Fruit fly (Drosophila melanogaster) whole organism, embryonic: ENCODE results near the gene CG16959.

ENCODE experiments used
- BEAF-32 ChIP-seq: fragments of 200-800 bp; sonication (Bioruptor generic); optimal IDR thresholded peaks from 3 replicates; lab custom pipeline; 2017; ENCODE audit warnings: missing biosample characterization, missing genetic modification characterization, mild to moderate bottlenecking, moderate library complexity, missing genetic modification reagents
- CG10274 ChIP-seq: fragments of 200-800 bp; sonication (Bioruptor generic); optimal IDR thresholded peaks from 3 replicates; lab custom pipeline; 2017; ENCODE audit warnings: missing biosample characterization, mild to moderate bottlenecking, missing genetic modification characterization
- CG10565 ChIP-seq: fragments of 200-800 bp; sonication (Bioruptor generic); optimal IDR thresholded peaks from 3 replicates; lab custom pipeline; 2016; ENCODE audit warnings: missing biosample characterization, mild to moderate bottlenecking, missing genetic modification characterization
- CG10959 ChIP-seq: fragments of 200-800 bp; sonication (Bioruptor generic); IDR thresholded peaks from 2 replicates; pipeline ENCODE4 v1.3.6; 2022; ENCODE audit warnings: missing biosample characterization, missing genetic modification characterization
- CG12104 ChIP-seq: fragments of 200-800 bp; sonication (Bioruptor generic); optimal IDR thresholded peaks from 3 replicates; lab custom pipeline; 2016; ENCODE audit warnings: missing biosample characterization, missing genetic modification characterization
- CG12659 ChIP-seq: fragments of 200-800 bp; sonication (Bioruptor generic); optimal IDR thresholded peaks from 3 replicates; lab custom pipeline; 2017; ENCODE audit warnings: mild to moderate bottlenecking, missing biosample characterization, missing genetic modification reagents, missing genetic modification characterization
- CG13296 ChIP-seq: fragments of 200-800 bp; sonication (Bioruptor generic); optimal IDR thresholded peaks from 3 replicates; lab custom pipeline; 2018; ENCODE audit warnings: missing biosample characterization, mild to moderate bottlenecking, missing genetic modification characterization
- CG17186 ChIP-seq: fragments of 200-800 bp; sonication (Bioruptor generic); optimal IDR thresholded peaks from 3 replicates; lab custom pipeline; 2017; ENCODE audit warnings: missing biosample characterization, missing genetic modification reagents, missing genetic modification characterization
- CG17361 ChIP-seq: fragments of 200-800 bp; sonication (Bioruptor generic); IDR thresholded peaks from 3 replicates; pipeline ENCODE4 v1.3.6; 2022; ENCODE audit warnings: missing biosample characterization, missing genetic modification characterization
- CG1832 ChIP-seq: fragments of 200-800 bp; sonication (Bioruptor generic); optimal IDR thresholded peaks from 2 replicates; lab custom pipeline; 2017; ENCODE audit warnings: missing biosample characterization, mild to moderate bottlenecking, missing genetic modification characterization, inconsistent platforms
- CG2202 ChIP-seq: fragments of 200-800 bp; sonication (Bioruptor generic); optimal IDR thresholded peaks from 2 replicates; lab custom pipeline; 2018; ENCODE audit warnings: missing biosample characterization, mild to moderate bottlenecking, missing genetic modification characterization
- CG34376 ChIP-seq: fragments of 200-800 bp; sonication (Bioruptor generic); optimal IDR thresholded peaks from 2 replicates; lab custom pipeline; 2018; ENCODE audit warnings: missing biosample characterization, mild to moderate bottlenecking, missing genetic modification characterization
- CG4282 ChIP-seq: fragments of 200-800 bp; sonication (Bioruptor generic); optimal IDR thresholded peaks from 2 replicates; lab custom pipeline; 2016; ENCODE audit warnings: missing biosample characterization, missing genetic modification characterization
- CG4404 ChIP-seq: fragments of 200-800 bp; sonication (Bioruptor generic); IDR thresholded peaks from 2 replicates; pipeline ENCODE4 v1.3.6; 2022; ENCODE audit warnings: missing biosample characterization, missing genetic modification characterization
- CG7987 ChIP-seq: fragments of 200-800 bp; sonication (Bioruptor generic); optimal IDR thresholded peaks from 2 replicates; lab custom pipeline; 2018; ENCODE audit warnings: missing biosample characterization, mild to moderate bottlenecking, missing genetic modification characterization, moderate library complexity
- CG8359 ChIP-seq: fragments of 200-800 bp; sonication (Bioruptor generic); optimal IDR thresholded peaks from 2 replicates; lab custom pipeline; 2017; ENCODE audit warnings: missing biosample characterization, mild to moderate bottlenecking, missing genetic modification characterization, borderline replicate concordance
- CG8924 ChIP-seq: fragments of 200-800 bp; optimal IDR thresholded peaks from 3 replicates; lab custom pipeline; 2019; ENCODE audit warnings: missing biosample characterization, mild to moderate bottlenecking, missing genetic modification characterization, moderate library complexity
- E2f1 ChIP-seq: fragments of 200-800 bp; sonication (Bioruptor generic); IDR thresholded peaks from 2 replicates; pipeline ENCODE4 v1.3.6; 2022; ENCODE audit warnings: missing biosample characterization, missing genetic modification characterization
- Eip74EF ChIP-seq, 2 experiments: fragments of 200-800 bp in 1 of 2; fragments of >200 bp in 1 of 2; sonication (Bioruptor generic) in 1 of 2; optimal IDR thresholded peaks; 2 replicates each; lab custom pipeline; 2017 to 2019; ENCODE audit warnings: missing biosample characterization in 2 of 2, missing genetic modification characterization in 2 of 2, mild to moderate bottlenecking in 1 of 2, moderate library complexity in 1 of 2
- Hmr ChIP-seq: fragments of 200-800 bp; sonication (Bioruptor generic); optimal IDR thresholded peaks from 3 replicates; lab custom pipeline; 2017; ENCODE audit warnings: mild to moderate bottlenecking, missing biosample characterization, missing genetic modification reagents, missing genetic modification characterization
- Hr51 ChIP-seq, 2 experiments: fragments of 200-800 bp; sonication (Bioruptor generic); optimal IDR thresholded peaks; 2 replicates in 1 of 2; 3 replicates in 1 of 2; lab custom pipeline; 2016 to 2018; ENCODE audit warnings: missing biosample characterization in 2 of 2, missing genetic modification characterization in 2 of 2, mild to moderate bottlenecking in 1 of 2, moderate library complexity in 1 of 2
- Lpt ChIP-seq: fragments of >200 bp; optimal IDR thresholded peaks from 2 replicates; lab custom pipeline; 2018; ENCODE audit warnings: missing biosample characterization, missing genetic modification characterization
- MTF-1 ChIP-seq: fragments of 200-800 bp; sonication (Bioruptor generic); optimal IDR thresholded peaks from 2 replicates; lab custom pipeline; 2018; ENCODE audit warnings: missing biosample characterization, mild to moderate bottlenecking, missing genetic modification characterization, borderline replicate concordance
- Neu2 ChIP-seq: fragments of 200-800 bp; sonication (Bioruptor generic); optimal IDR thresholded peaks from 3 replicates; lab custom pipeline; 2016; ENCODE audit warnings: missing biosample characterization, missing genetic modification characterization, borderline replicate concordance
- Pdp1 ChIP-seq, 2 experiments: fragments of 200-800 bp; sonication (Bioruptor generic); optimal IDR thresholded peaks; 3 replicates each; lab custom pipeline; 2016; ENCODE audit warnings: missing biosample characterization in 2 of 2, missing genetic modification characterization in 2 of 2, mild to moderate bottlenecking in 1 of 2, moderate library complexity in 1 of 2
- Rx ChIP-seq: fragments of 200-800 bp; sonication (Bioruptor generic); IDR thresholded peaks from 2 replicates; pipeline ENCODE4 v1.3.6; 2022; ENCODE audit warnings: missing biosample characterization, missing genetic modification characterization
- Tbp ChIP-seq: fragments of >200 bp; optimal IDR thresholded peaks from 2 replicates; lab custom pipeline; 2018; ENCODE audit warnings: missing biosample characterization, missing genetic modification characterization
- Vsx1 ChIP-seq: fragments of 200-800 bp; sonication (Bioruptor generic); optimal IDR thresholded peaks from 2 replicates; lab custom pipeline; 2017; ENCODE audit warnings: missing biosample characterization, mild to moderate bottlenecking, missing genetic modification characterization, missing genetic modification reagents
- bbx ChIP-seq: fragments of 200-800 bp; sonication (Bioruptor generic); IDR thresholded peaks from 2 replicates; pipeline ENCODE4 v1.3.6; 2022; ENCODE audit warnings: missing biosample characterization, missing genetic modification characterization; ENCODE audit not compliant: partially characterized antibody
- bowl ChIP-seq: fragments of 200-800 bp; sonication (Bioruptor generic); IDR thresholded peaks from 2 replicates; pipeline ENCODE4 v1.3.6; 2022; ENCODE audit warnings: missing biosample characterization, missing genetic modification characterization
- cad ChIP-seq: fragments of >200 bp; optimal IDR thresholded peaks from 2 replicates; lab custom pipeline; 2017; ENCODE audit warnings: missing biosample characterization, missing genetic modification characterization
- chm ChIP-seq: fragments of 200-800 bp; sonication (Bioruptor generic); IDR thresholded peaks from 2 replicates; pipeline ENCODE4 v1.3.6; 2022; ENCODE audit warnings: missing biosample characterization, missing genetic modification characterization
- crol ChIP-seq: fragments of 200-800 bp; sonication (Bioruptor generic); IDR thresholded peaks from 2 replicates; pipeline ENCODE4 v1.3.6; 2022; ENCODE audit warnings: missing biosample characterization, missing genetic modification characterization
- dati ChIP-seq: fragments of 200-800 bp; sonication (Bioruptor generic); IDR thresholded peaks from 2 replicates; pipeline ENCODE4 v1.3.6; 2022; ENCODE audit warnings: missing biosample characterization, missing genetic modification characterization
- dysf ChIP-seq: fragments of 200-800 bp; sonication (Bioruptor generic); IDR thresholded peaks from 3 replicates; pipeline ENCODE4 v1.3.6; 2022; ENCODE audit warnings: missing biosample characterization, missing genetic modification characterization
- esg ChIP-seq: fragments of 200-800 bp; sonication (Bioruptor generic); conservative IDR thresholded peaks from 2 replicates; pipeline ENCODE4 v1.3.6; 2022; ENCODE audit warnings: missing biosample characterization, missing genetic modification characterization
- gcm2 ChIP-seq: fragments of 200-800 bp; sonication (Bioruptor generic); optimal IDR thresholded peaks from 2 replicates; lab custom pipeline; 2016; ENCODE audit warnings: missing biosample characterization, missing genetic modification characterization
- ham ChIP-seq: fragments of 200-800 bp; sonication (Bioruptor generic); IDR thresholded peaks from 2 replicates; pipeline ENCODE4 v1.3.6; 2022; ENCODE audit warnings: missing biosample characterization, missing genetic modification characterization
- jigr1 ChIP-seq: fragments of 200-800 bp; sonication (Bioruptor generic); IDR thresholded peaks from 3 replicates; pipeline ENCODE4 v1.3.6; 2022; ENCODE audit warnings: missing biosample characterization, missing genetic modification characterization
- kah ChIP-seq: fragments of 200-800 bp; sonication (Bioruptor generic); optimal IDR thresholded peaks from 2 replicates; lab custom pipeline; 2018; ENCODE audit warnings: missing biosample characterization, mild to moderate bottlenecking, missing genetic modification characterization
- otp ChIP-seq: fragments of 200-800 bp; sonication (Bioruptor generic); IDR thresholded peaks from 3 replicates; pipeline ENCODE4, ENCODE4 v1.3.6; 2022; ENCODE audit warnings: missing biosample characterization, missing genetic modification characterization
- pita ChIP-seq: fragments of 200-800 bp; sonication (Bioruptor generic); optimal IDR thresholded peaks from 2 replicates; lab custom pipeline; 2017; ENCODE audit warnings: missing biosample characterization, mild to moderate bottlenecking, missing genetic modification characterization
- ro ChIP-seq: fragments of 200-800 bp; sonication (Bioruptor generic); IDR thresholded peaks from 2 replicates; pipeline ENCODE4 v1.3.6; 2022; ENCODE audit warnings: missing biosample characterization, missing genetic modification characterization
- sens-2 ChIP-seq: fragments of 200-800 bp; sonication (Bioruptor generic); IDR thresholded peaks from 2 replicates; pipeline ENCODE4 v1.3.6; 2022; ENCODE audit warnings: missing biosample characterization, missing genetic modification characterization
- so ChIP-seq: fragments of 200-800 bp; sonication (Bioruptor generic); IDR thresholded peaks from 3 replicates; pipeline ENCODE4 v1.3.6; 2022; ENCODE audit warnings: missing biosample characterization, missing genetic modification characterization
- sqz ChIP-seq: fragments of 200-800 bp; sonication (Bioruptor generic); optimal IDR thresholded peaks from 3 replicates; lab custom pipeline; 2018; ENCODE audit warnings: missing biosample characterization, mild to moderate bottlenecking, missing genetic modification characterization
- stc ChIP-seq: fragments of 200-800 bp; sonication (Bioruptor generic); IDR thresholded peaks from 2 replicates; pipeline ENCODE4 v1.3.6; 2022; ENCODE audit warnings: missing biosample characterization, missing genetic modification characterization
- sug ChIP-seq: fragments of 200-800 bp; optimal IDR thresholded peaks from 2 replicates; lab custom pipeline; 2019; ENCODE audit warnings: missing biosample characterization, mild to moderate bottlenecking, missing genetic modification characterization, moderate library complexity
- tx ChIP-seq: fragments of 200-800 bp; sonication (Bioruptor generic); optimal IDR thresholded peaks from 2 replicates; lab custom pipeline; 2016; ENCODE audit warnings: missing biosample characterization, missing genetic modification characterization
- zf30C ChIP-seq: fragments of 200-800 bp; sonication (Bioruptor generic); optimal IDR thresholded peaks from 3 replicates; lab custom pipeline; 2018; ENCODE audit warnings: missing biosample characterization, mild to moderate bottlenecking, missing genetic modification characterization

The CG16959 gene

DNA sequence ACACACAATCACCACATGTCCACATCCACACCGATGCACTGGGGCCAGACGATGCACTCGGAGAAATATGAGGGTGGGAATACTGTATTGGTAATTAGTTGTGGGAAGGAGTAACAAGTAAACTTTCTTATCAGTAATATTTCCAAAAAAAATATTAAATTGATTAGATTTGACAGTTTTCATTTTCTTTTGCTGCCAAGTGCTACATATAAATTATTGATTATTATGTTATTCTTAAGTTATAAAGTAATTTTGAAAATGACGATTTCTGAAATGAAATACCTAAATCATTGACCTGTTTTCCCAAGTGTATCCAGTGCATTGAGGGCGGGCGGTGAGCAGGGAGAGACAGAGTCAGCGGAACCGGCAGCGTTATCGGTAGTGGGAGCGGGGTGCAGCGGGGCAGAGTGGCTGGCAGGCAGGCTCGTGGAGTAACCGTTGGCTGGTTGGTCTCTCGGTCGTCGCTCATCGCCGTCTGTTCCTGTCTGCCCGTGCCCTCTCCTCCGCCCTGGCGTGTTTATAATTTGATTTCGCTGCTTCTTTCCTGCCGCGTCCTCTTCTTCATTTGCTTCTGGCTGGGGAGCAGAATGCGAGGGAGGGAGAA lies 17.2 kb downstream of the CG16959 start (continued):
- TF ChIP-seq BEAF-32 (GFP tag; lab: Kevin White, UChicago) (no peak), pita (GFP tag; lab: Kevin White, UChicago) (no peak), CG7987 (GFP tag; lab: Kevin White, UChicago) (no peak), CG13296 (no peak), CG12659 (GFP tag; lab: Kevin White, UChicago) (no peak), Rx (no peak), CG17361 (GFP tag; lab: Robert Waterston, UW) (peak; percentile 89), Eip74EF (GFP tag; optimal IDR thresholded peaks at IDR 0.05; lab: Kevin White, UChicago) (no peak), Neu2 (GFP tag; lab: Kevin White, UChicago) (no peak), CG12104 (GFP tag; lab: Kevin White, UChicago) (no peak), otp (GFP tag; lab: Robert Waterston, UW) (no peak), zf30C (GFP tag; lab: Kevin White, UChicago) (peak; percentile 76), CG1832 (GFP tag; lab: Kevin White, UChicago) (peak; percentile 25), tx (GFP tag; lab: Kevin White, UChicago) (no peak), cad (GFP tag; lab: Kevin White, UChicago) (no peak), bbx (GFP tag; lab: Robert Waterston, UW) (no peak), CG10565 (GFP tag; lab: Kevin White, UChicago) (no peak), dysf (GFP tag; lab: Robert Waterston, UW) (no peak), sens-2 (GFP tag; lab: Robert Waterston, UW) (no peak), sqz (GFP tag; lab: Kevin White, UChicago) (peak; percentile 11), dati (GFP tag; lab: Robert Waterston, UW) (no peak), chm (GFP tag; lab: Robert Waterston, UW) (no peak), CG17186 (GFP tag; lab: Kevin White, UChicago) (no peak), so (GFP tag; lab: Robert Waterston, UW) (no peak), sug (tag; lab: Kevin White, UChicago) (no peak), MTF-1 (GFP tag; lab: Kevin White, UChicago) (no peak), Pdp1 (GFP tag; optimal IDR thresholded peaks at IDR 0.05; lab: Kevin White, UChicago) (peak in 1 of 2 experiments; percentile 41), Vsx1 (GFP tag; lab: Kevin White, UChicago) (no peak), esg (GFP tag; lab: Robert Waterston, UW) (peak; percentile 43), Tbp (GFP tag; lab: Kevin White, UChicago) (no peak), CG10274 (GFP tag; lab: Kevin White, UChicago) (no peak), CG8924 (tag; lab: Kevin White, UChicago) (peak; percentile 58), gcm2 (GFP tag; lab: Kevin White, UChicago) (no peak), Lpt (GFP tag; lab: Kevin White, UChicago) (no peak), CG10959 (GFP tag; lab: Robert Waterston, UW) (0 out of 2 replicates have a peak, but pooled peaks have one; percentile 7), bowl (no peak), Hmr (peak; percentile 52), CG4404 (GFP tag; lab: Robert Waterston, UW) (no peak), Hr51 (GFP tag; optimal IDR thresholded peaks at IDR 0.05; lab: Kevin White, UChicago) (no peak), CG34376 (GFP tag; lab: Kevin White, UChicago) (no peak), CG8359 (GFP tag; lab: Kevin White, UChicago) (peak; percentile 3), ham (no peak), kah (GFP tag; lab: Kevin White, UChicago) (no peak), CG4282 (no peak), jigr1 (no peak), crol (GFP tag; lab: Robert Waterston, UW) (peak; percentile 84), CG2202 (tag; lab: Kevin White, UChicago) (peak; percentile 30), stc (GFP tag; lab: Robert Waterston, UW) (no peak), E2f1 (no peak), ro (GFP tag; lab: Robert Waterston, UW) (no peak)
